Fruit fly (Drosophila melanogaster): ENCODE results near the gene Nf-YA.

Gene Nf-YA

DNA sequence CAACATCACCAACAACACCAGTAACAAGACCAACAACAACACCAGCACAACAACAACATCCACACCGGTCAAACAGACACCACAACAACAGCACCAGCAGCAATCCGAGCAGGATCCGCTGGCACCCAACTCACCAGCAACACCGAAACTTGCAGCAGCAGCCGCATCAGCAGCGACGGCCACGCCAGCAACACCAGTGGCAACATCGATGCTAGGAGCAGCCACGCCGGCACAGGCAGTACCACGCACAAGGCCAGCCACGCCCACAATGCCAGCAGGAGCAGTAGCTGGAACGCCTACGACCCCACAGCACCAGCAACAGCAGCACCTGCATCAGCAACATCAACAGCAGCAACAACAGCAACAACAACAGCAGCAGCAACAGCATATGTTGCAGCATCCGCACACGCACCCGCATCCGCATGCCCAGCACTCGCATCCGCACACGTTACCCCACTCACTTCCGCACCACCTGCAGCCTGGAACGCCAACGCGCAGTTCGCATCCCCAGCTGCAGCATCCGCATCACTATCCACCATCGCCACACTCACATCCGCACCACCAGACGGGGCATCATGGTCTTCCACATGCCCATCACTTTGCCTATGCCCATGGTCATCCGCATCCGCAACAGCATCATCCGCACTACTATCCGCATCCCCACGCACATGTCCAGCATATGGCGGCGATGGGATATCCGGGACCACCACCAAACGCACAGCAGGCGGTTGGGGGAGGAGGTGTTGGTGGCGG lies 29.3 kb upstream of the Nf-YA start:
- TF ChIP-seq kay (GFP tag; ENCODE audit: borderline replicate concordance) (no peak), Hr96 (GFP tag; optimal IDR thresholded peaks at IDR 0.05) (no peak), CG7045 (GFP tag; optimal IDR thresholded peaks at IDR 0.05) (no peak), Clk (GFP tag; optimal IDR thresholded peaks at IDR 0.05) (no peak), CG7101 (tag; optimal IDR thresholded peaks at IDR 0.05) (no peak), tj (GFP tag; optimal IDR thresholded peaks at IDR 0.05) (no peak), cnc (optimal IDR thresholded peaks at IDR 0.05) (no peak), bab1 (GFP tag; optimal IDR thresholded peaks at IDR 0.05) (no peak), pad (GFP tag; optimal IDR thresholded peaks at IDR 0.05) (no peak), Mnt (GFP tag; optimal IDR thresholded peaks at IDR 0.05) (no peak), cic (GFP tag; optimal IDR thresholded peaks at IDR 0.05) (no peak), Crg-1 (GFP tag; optimal IDR thresholded peaks at IDR 0.05) (no peak), CG11617 (GFP tag; optimal IDR thresholded peaks at IDR 0.05) (no peak), CG1620 (GFP tag; optimal IDR thresholded peaks at IDR 0.05) (no peak), ovo (GFP tag; optimal IDR thresholded peaks at IDR 0.05) (no peak)

DNA sequence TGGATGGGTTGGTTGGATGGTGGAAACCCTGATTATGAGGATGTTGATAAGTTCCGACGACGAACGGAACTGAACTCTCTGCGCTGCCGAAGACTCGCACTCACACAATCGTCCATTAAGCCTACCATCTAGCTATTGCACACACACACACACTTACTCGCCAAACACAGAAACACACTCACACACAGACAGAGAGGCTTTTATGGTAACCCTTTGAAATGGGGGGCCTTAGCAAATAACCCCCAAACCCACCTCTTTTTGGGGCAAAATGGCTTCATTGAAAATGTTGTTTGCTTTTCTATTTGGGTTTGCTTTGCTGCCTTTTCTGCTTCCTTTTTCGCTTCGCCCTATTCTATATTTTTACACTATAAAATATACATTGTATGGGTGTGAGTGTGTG lies 27.0 kb upstream of the Nf-YA start:
- no peak for TF ChIP-seq CG1620 (GFP tag; optimal IDR thresholded peaks at IDR 0.05)
- no peak for TF ChIP-seq bab1 (GFP tag; optimal IDR thresholded peaks at IDR 0.05)
- TF ChIP-seq CG14711 (tag; optimal IDR thresholded peaks at IDR 0.05), result no peak
- TF ChIP-seq CG7045 (GFP tag; optimal IDR thresholded peaks at IDR 0.05), result no peak
- TF ChIP-seq pad (GFP tag; optimal IDR thresholded peaks at IDR 0.05), result no peak
- TF ChIP-seq CG11617 (GFP tag; optimal IDR thresholded peaks at IDR 0.05), result no peak
- TF ChIP-seq cic (GFP tag; optimal IDR thresholded peaks at IDR 0.05), result peak; percentile 26
- TF ChIP-seq CG12768 (GFP tag; optimal IDR thresholded peaks at IDR 0.05), result no peak
- TF ChIP-seq toe (GFP tag; optimal IDR thresholded peaks at IDR 0.05), result no peak
- TF ChIP-seq Clk (GFP tag; optimal IDR thresholded peaks at IDR 0.05), result peak; percentile 0

DNA sequence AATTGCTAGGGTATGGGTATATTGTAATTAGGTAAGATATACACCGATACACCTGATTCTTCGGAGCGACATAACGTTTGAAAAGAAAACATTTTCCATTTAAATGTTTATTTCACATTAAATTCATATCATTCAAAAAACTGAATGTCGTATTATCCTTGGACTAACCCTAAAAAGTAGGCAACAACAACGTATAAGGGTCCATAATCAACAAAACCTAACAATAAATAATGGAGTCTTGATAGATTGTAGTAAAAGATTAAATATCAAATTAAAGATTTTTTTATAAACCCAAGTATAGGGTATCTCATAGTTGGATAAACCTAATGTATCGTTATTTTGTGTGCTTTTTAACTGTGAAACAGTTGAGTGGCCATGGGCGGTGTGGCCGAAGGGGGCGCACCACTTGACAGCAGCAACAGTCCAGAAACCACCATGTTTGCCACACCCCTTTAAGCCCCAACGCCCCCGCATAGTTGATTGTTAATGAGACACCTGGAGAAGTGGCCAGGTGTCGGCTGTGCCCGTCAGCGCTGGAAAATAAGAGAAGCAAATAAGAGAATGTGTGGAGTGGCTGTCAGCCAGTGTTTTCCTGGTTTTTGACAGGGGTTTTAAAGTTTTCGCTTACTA lies 26.3 kb upstream of the Nf-YA start:
- no peak for TF ChIP-seq CG1620 (GFP tag; optimal IDR thresholded peaks at IDR 0.05)
- no peak for TF ChIP-seq CG33017 (tag; optimal IDR thresholded peaks at IDR 0.05)
- TF ChIP-seq Mnt (GFP tag; optimal IDR thresholded peaks at IDR 0.05), result no peak
- TF ChIP-seq CG7045 (GFP tag; optimal IDR thresholded peaks at IDR 0.05), result peak; percentile 36
- TF ChIP-seq bab1 (GFP tag; optimal IDR thresholded peaks at IDR 0.05), result peak; percentile 3

DNA sequence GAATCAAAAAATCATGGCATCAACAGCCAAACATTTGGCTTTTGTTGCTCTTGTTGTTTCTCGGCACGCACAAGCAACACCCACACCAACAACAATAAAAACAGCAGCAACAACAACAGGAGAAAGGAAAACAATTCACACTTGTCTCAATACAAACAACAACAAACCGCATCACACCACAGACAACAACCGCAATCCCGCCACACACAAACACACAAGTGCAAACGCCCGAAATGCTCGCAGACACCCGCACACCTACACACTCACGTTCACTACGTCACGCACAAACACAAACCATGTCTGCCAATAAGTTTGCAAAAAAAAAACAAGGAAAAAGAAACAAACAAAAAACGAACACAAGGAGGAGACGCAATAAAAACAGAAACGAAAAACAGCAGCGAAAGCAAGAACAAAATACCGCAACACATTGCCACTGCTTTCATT lies 25.7 kb upstream of the Nf-YA start:
- TF ChIP-seq Clk (GFP tag; optimal IDR thresholded peaks at IDR 0.05) (no peak), CG7101 (tag; optimal IDR thresholded peaks at IDR 0.05) (no peak), cic (GFP tag; optimal IDR thresholded peaks at IDR 0.05) (no peak), ovo (GFP tag; optimal IDR thresholded peaks at IDR 0.05) (no peak), tj (GFP tag; optimal IDR thresholded peaks at IDR 0.05) (no peak), toe (GFP tag; optimal IDR thresholded peaks at IDR 0.05) (no peak), CG12768 (GFP tag; optimal IDR thresholded peaks at IDR 0.05) (no peak)

DNA sequence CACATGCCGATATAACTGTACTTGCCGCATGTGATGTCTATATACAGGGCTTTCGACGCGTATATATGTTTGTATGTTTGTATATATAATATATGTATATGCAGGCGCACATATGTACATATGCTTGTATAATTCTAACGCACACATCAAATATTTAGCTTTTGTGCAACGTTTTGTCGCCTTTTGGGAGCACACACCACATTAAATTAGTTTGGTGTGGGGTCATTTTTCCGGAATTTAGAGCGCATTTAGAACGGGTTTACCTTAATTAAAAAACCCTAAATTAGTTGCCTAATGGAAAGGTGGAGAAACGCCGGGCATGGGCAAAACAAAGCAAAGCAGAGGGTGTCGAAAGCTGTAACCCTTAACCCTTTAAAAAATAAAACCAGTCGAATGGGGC lies 25.2 kb upstream of the Nf-YA start:
- TF ChIP-seq Mnt (GFP tag; optimal IDR thresholded peaks at IDR 0.05) (no peak), kay (GFP tag; ENCODE audit: borderline replicate concordance) (peak; percentile 78)

dm6 chr3L:9466595-9466994 lies 24.5 kb upstream of the Nf-YA start:
- peak; percentile 57 for TF ChIP-seq CG5204 (GFP tag; optimal IDR thresholded peaks at IDR 0.05)
- TF ChIP-seq CG11617 (GFP tag; optimal IDR thresholded peaks at IDR 0.05), result peak; percentile 34
- no peak for TF ChIP-seq kay (GFP tag; ENCODE audit: borderline replicate concordance)
- TF ChIP-seq CG12768 (GFP tag; optimal IDR thresholded peaks at IDR 0.05), result peak; percentile 24
- TF ChIP-seq CG33017 (tag; optimal IDR thresholded peaks at IDR 0.05), result peak; percentile 32
- TF ChIP-seq ovo (GFP tag; optimal IDR thresholded peaks at IDR 0.05), result no peak
- TF ChIP-seq Clk (GFP tag; optimal IDR thresholded peaks at IDR 0.05), result peak; percentile 32
- TF ChIP-seq CG7101 (tag; optimal IDR thresholded peaks at IDR 0.05), result peak; percentile 9
- peak; percentile 42 for TF ChIP-seq toe (GFP tag; optimal IDR thresholded peaks at IDR 0.05)
- no peak for TF ChIP-seq Crg-1 (GFP tag; optimal IDR thresholded peaks at IDR 0.05)
- TF ChIP-seq CG14711 (tag; optimal IDR thresholded peaks at IDR 0.05), result no peak
- TF ChIP-seq CG7045 (GFP tag; optimal IDR thresholded peaks at IDR 0.05), result peak; percentile 47

- peak; percentile 12 for TF ChIP-seq cic (GFP tag; optimal IDR thresholded peaks at IDR 0.05)
- peak; percentile 8 for TF ChIP-seq pad (GFP tag; optimal IDR thresholded peaks at IDR 0.05)
- no peak for TF ChIP-seq CG7101 (tag; optimal IDR thresholded peaks at IDR 0.05)
- TF ChIP-seq CG12768 (GFP tag; optimal IDR thresholded peaks at IDR 0.05), result peak; percentile 40
- no peak for TF ChIP-seq CG11617 (GFP tag; optimal IDR thresholded peaks at IDR 0.05)
Observed at dm6 chr3L:9465652-9466244, 23.7 kb upstream of the Nf-YA start.
